Worm (Caenorhabditis elegans): Measurements from ENCODE around the gene kcnl-1.

ce11 chrV:19611675-19612345 lies 46.6 kb downstream of the kcnl-1 start:
- TF ChIP-seq Y116A8C.19 (tag; optimal IDR thresholded peaks at IDR 0.05; ENCODE audit: borderline replicate concordance) (no peak), egl-27 (tag; optimal IDR thresholded peaks at IDR 0.05) (no peak), F16B12.6 (tag; optimal IDR thresholded peaks at IDR 0.05) (no peak), nhr-237 (tag; optimal IDR thresholded peaks at IDR 0.05) (no peak), ama-1 (optimal IDR thresholded peaks at IDR 0.05) (no peak), aly-2 (tag; optimal IDR thresholded peaks at IDR 0.05) (no peak), unc-86 (tag; optimal IDR thresholded peaks at IDR 0.05) (no peak), ceh-82 (tag; optimal IDR thresholded peaks at IDR 0.05) (no peak), nhr-71 (tag; optimal IDR thresholded peaks at IDR 0.05) (no peak), unc-130 (tag; optimal IDR thresholded peaks at IDR 0.05) (no peak), fos-1 (tag; optimal IDR thresholded peaks at IDR 0.05) (no peak), lin-15B (tag; optimal IDR thresholded peaks at IDR 0.05) (no peak)

All from whole organism, L1 larva.